Fruit fly (Drosophila melanogaster) whole organism, embryonic: ENCODE measurements around the gene Polr1F.

Experiments used
- BEAF-32 ChIP-seq: fragments of 200-800 bp; sonication (Bioruptor generic); optimal IDR thresholded peaks from 3 replicates; lab custom pipeline; 2017; ENCODE audit warnings: missing biosample characterization, missing genetic modification characterization, mild to moderate bottlenecking, moderate library complexity, missing genetic modification reagents
- CG10321 ChIP-seq: fragments of 200-800 bp; sonication (Bioruptor generic); IDR thresholded peaks from 2 replicates; pipeline ENCODE4 v1.3.6; 2022; ENCODE audit warnings: missing biosample characterization, missing genetic modification characterization
- CG10654 ChIP-seq: fragments of 200-800 bp; sonication (Bioruptor generic); optimal IDR thresholded peaks from 2 replicates; lab custom pipeline; 2016; ENCODE audit warnings: missing biosample characterization, missing genetic modification characterization
- CG12659 ChIP-seq: fragments of 200-800 bp; sonication (Bioruptor generic); optimal IDR thresholded peaks from 3 replicates; lab custom pipeline; 2017; ENCODE audit warnings: mild to moderate bottlenecking, missing biosample characterization, missing genetic modification reagents, missing genetic modification characterization
- CG12942 ChIP-seq: fragments of 200-800 bp; sonication (Bioruptor generic); optimal IDR thresholded peaks from 3 replicates; lab custom pipeline; 2016; ENCODE audit warnings: missing biosample characterization, missing genetic modification characterization
- CG13287 ChIP-seq: fragments of 200-800 bp; sonication (Bioruptor generic); IDR thresholded peaks from 2 replicates; pipeline ENCODE4 v1.3.6; 2022; ENCODE audit warnings: missing biosample characterization, missing genetic modification characterization; ENCODE audit not compliant: partially characterized antibody
- CG14710 ChIP-seq: fragments of 200-800 bp; sonication (Bioruptor generic); optimal IDR thresholded peaks from 3 replicates; lab custom pipeline; 2019; ENCODE audit warnings: missing biosample characterization, mild to moderate bottlenecking, missing genetic modification characterization, moderate library complexity
- CG15514 ChIP-seq: fragments of 200-800 bp; sonication (Bioruptor generic); optimal IDR thresholded peaks from 3 replicates; lab custom pipeline; 2017; ENCODE audit warnings: missing biosample characterization, missing genetic modification characterization, mild to moderate bottlenecking, moderate library complexity, missing genetic modification reagents
- CG15601 ChIP-seq: fragments of 200-800 bp; sonication (Bioruptor generic); optimal IDR thresholded peaks from 3 replicates; lab custom pipeline; 2019; ENCODE audit warnings: missing biosample characterization, mild to moderate bottlenecking, missing genetic modification characterization, moderate library complexity
- CG16813 ChIP-seq: fragments of 200-800 bp; sonication (Bioruptor generic); IDR thresholded peaks from 3 replicates; pipeline ENCODE4 v1.3.6; 2022; ENCODE audit warnings: missing biosample characterization, missing genetic modification characterization; ENCODE audit not compliant: partially characterized antibody
- CG16815 ChIP-seq: fragments of 200-800 bp; sonication (Bioruptor generic); optimal IDR thresholded peaks from 3 replicates; lab custom pipeline; 2017; ENCODE audit warnings: missing biosample characterization, mild to moderate bottlenecking, missing genetic modification characterization
- CG17328 ChIP-seq: fragments of 200-800 bp; sonication (Bioruptor generic); IDR thresholded peaks from 2 replicates; pipeline ENCODE4 v1.3.6; 2022; ENCODE audit warnings: missing biosample characterization, missing genetic modification characterization
- CG2116 ChIP-seq: fragments of 200-800 bp; sonication (Bioruptor generic); optimal IDR thresholded peaks from 3 replicates; lab custom pipeline; 2018; ENCODE audit warnings: missing biosample characterization, mild to moderate bottlenecking, missing genetic modification characterization
- CG30020 ChIP-seq: fragments of 200-800 bp; optimal IDR thresholded peaks from 2 replicates; lab custom pipeline; 2019; ENCODE audit warnings: missing biosample characterization, mild to moderate bottlenecking, missing genetic modification characterization, moderate library complexity
- CG33213 ChIP-seq: fragments of 200-800 bp; sonication (Bioruptor generic); optimal IDR thresholded peaks from 3 replicates; lab custom pipeline; 2016; ENCODE audit warnings: missing biosample characterization, missing genetic modification characterization
- CG3407 ChIP-seq: fragments of 200-800 bp; sonication (Bioruptor generic); optimal IDR thresholded peaks from 2 replicates; lab custom pipeline; 2018; ENCODE audit warnings: missing biosample characterization, mild to moderate bottlenecking, missing genetic modification characterization
- CG3726 ChIP-seq: fragments of 200-800 bp; sonication (Bioruptor generic); IDR thresholded peaks from 3 replicates; pipeline ENCODE4, ENCODE4 v1.3.6; 2022; ENCODE audit warnings: missing biosample characterization, missing genetic modification characterization
- CG42726 ChIP-seq: fragments of 200-800 bp; sonication (Bioruptor generic); IDR thresholded peaks from 2 replicates; pipeline ENCODE4 v1.3.6; 2022; ENCODE audit warnings: missing biosample characterization, missing genetic modification characterization; ENCODE audit not compliant: partially characterized antibody
- CG43689 ChIP-seq: fragments of 200-800 bp; sonication (Bioruptor generic); IDR thresholded peaks from 2 replicates; pipeline ENCODE4 v1.3.6; 2022; ENCODE audit warnings: missing biosample characterization, missing genetic modification characterization
- CG6654 ChIP-seq: fragments of 200-800 bp; sonication (Bioruptor generic); optimal IDR thresholded peaks from 2 replicates; lab custom pipeline; 2017; ENCODE audit warnings: missing biosample characterization, mild to moderate bottlenecking, missing genetic modification characterization
- CG9797 ChIP-seq: fragments of 200-800 bp; sonication (Bioruptor generic); optimal IDR thresholded peaks from 3 replicates; lab custom pipeline; 2018; ENCODE audit warnings: missing biosample characterization, mild to moderate bottlenecking, missing genetic modification characterization
- CG9932 ChIP-seq: fragments of 200-800 bp; sonication (Bioruptor generic); IDR thresholded peaks from 2 replicates; pipeline ENCODE4 v1.3.6; 2022; ENCODE audit warnings: missing biosample characterization, missing genetic modification characterization
- Dip3 ChIP-seq: fragments of 200-800 bp; sonication (Bioruptor generic); optimal IDR thresholded peaks from 3 replicates; lab custom pipeline; 2016; ENCODE audit warnings: missing biosample characterization, missing genetic modification characterization
- E2f2 ChIP-seq: fragments of 200-800 bp; sonication (Bioruptor generic); IDR thresholded peaks from 2 replicates; pipeline ENCODE4 v1.3.6; 2022; ENCODE audit warnings: missing biosample characterization, missing genetic modification characterization
- Ets97D ChIP-seq: fragments of 200-800 bp; sonication (Bioruptor generic); optimal IDR thresholded peaks from 3 replicates; lab custom pipeline; 2016; ENCODE audit warnings: missing biosample characterization, missing genetic modification characterization
- Gug ChIP-seq: fragments of 200-800 bp; sonication (Bioruptor generic); IDR thresholded peaks from 4 replicates; pipeline ENCODE4 v1.3.6; 2022; ENCODE audit warnings: missing biosample characterization, missing genetic modification characterization
- Lpt ChIP-seq: fragments of >200 bp; optimal IDR thresholded peaks from 2 replicates; lab custom pipeline; 2018; ENCODE audit warnings: missing biosample characterization, missing genetic modification characterization
- MBD-R2 ChIP-seq: fragments of 200-800 bp; sonication (Bioruptor generic); IDR thresholded peaks from 2 replicates; pipeline ENCODE4 v1.3.6; 2022; ENCODE audit warnings: missing biosample characterization, missing genetic modification characterization
- MESR4 ChIP-seq: fragments of 200-800 bp; sonication (Bioruptor generic); optimal IDR thresholded peaks from 2 replicates; lab custom pipeline; 2018; ENCODE audit warnings: missing biosample characterization, mild to moderate bottlenecking, missing genetic modification characterization, moderate library complexity
- Med ChIP-seq: fragments of 200-800 bp; sonication (Bioruptor generic); peaks from one replicate; lab custom pipeline; 2016; ENCODE audit warnings: missing biosample characterization, missing genetic modification characterization, mild to moderate bottlenecking, inconsistent platforms, moderate library complexity
- Mrtf ChIP-seq: fragments of 200-800 bp; sonication (Bioruptor generic); IDR thresholded peaks from 3 replicates; pipeline ENCODE4 v1.3.6; 2022; ENCODE audit warnings: missing biosample characterization, missing genetic modification characterization
- YL-1 ChIP-seq: fragments of 200-800 bp; sonication (Bioruptor generic); optimal IDR thresholded peaks from 3 replicates; lab custom pipeline; 2017; ENCODE audit warnings: missing biosample characterization, mild to moderate bottlenecking, missing genetic modification characterization
- cad ChIP-seq: fragments of >200 bp; optimal IDR thresholded peaks from 2 replicates; lab custom pipeline; 2017; ENCODE audit warnings: missing biosample characterization, missing genetic modification characterization
- cwo ChIP-seq: fragments of 200-800 bp; sonication (Bioruptor generic); optimal IDR thresholded peaks from 3 replicates; lab custom pipeline; 2017; ENCODE audit warnings: missing biosample characterization, missing genetic modification characterization, mild to moderate bottlenecking, moderate library complexity, missing genetic modification reagents
- ewg ChIP-seq: fragments of 200-800 bp; sonication (Bioruptor generic); optimal IDR thresholded peaks from 3 replicates; lab custom pipeline; 2017; ENCODE audit warnings: mild to moderate bottlenecking, missing biosample characterization, missing genetic modification reagents, missing genetic modification characterization
- gfzf ChIP-seq: fragments of 200-800 bp; sonication (Bioruptor generic); optimal IDR thresholded peaks from 2 replicates; lab custom pipeline; 2016; ENCODE audit warnings: missing biosample characterization, mild to moderate bottlenecking, missing genetic modification characterization, moderate library complexity
- kah ChIP-seq: fragments of 200-800 bp; sonication (Bioruptor generic); optimal IDR thresholded peaks from 2 replicates; lab custom pipeline; 2018; ENCODE audit warnings: missing biosample characterization, mild to moderate bottlenecking, missing genetic modification characterization
- nmo ChIP-seq: fragments of 200-800 bp; sonication (Bioruptor generic); optimal IDR thresholded peaks from 2 replicates; lab custom pipeline; 2018; ENCODE audit warnings: missing biosample characterization, mild to moderate bottlenecking, missing genetic modification characterization, moderate library complexity
- nom ChIP-seq: fragments of 200-800 bp; sonication (Bioruptor generic); optimal IDR thresholded peaks from 2 replicates; lab custom pipeline; 2017; ENCODE audit warnings: missing biosample characterization, missing genetic modification characterization, mild to moderate bottlenecking, moderate library complexity, missing genetic modification reagents
- org-1 ChIP-seq: fragments of 200-800 bp; sonication (Bioruptor generic); optimal IDR thresholded peaks from 2 replicates; lab custom pipeline; 2017; ENCODE audit warnings: missing biosample characterization, missing genetic modification characterization
- phol ChIP-seq: fragments of 200-800 bp; sonication (Bioruptor generic); optimal IDR thresholded peaks from 3 replicates; lab custom pipeline; 2018; ENCODE audit warnings: missing biosample characterization, mild to moderate bottlenecking, missing genetic modification characterization, moderate library complexity
- pzg ChIP-seq: fragments of 200-800 bp; sonication (Bioruptor generic); optimal IDR thresholded peaks from 3 replicates; lab custom pipeline; 2018; ENCODE audit warnings: missing biosample characterization, mild to moderate bottlenecking, missing genetic modification characterization, moderate library complexity
- sens ChIP-seq: fragments of 200-800 bp; sonication (Bioruptor generic); peaks from one replicate; lab custom pipeline; 2016; ENCODE audit warnings: missing biosample characterization, missing genetic modification characterization
- sob ChIP-seq: fragments of 200-800 bp; sonication (Bioruptor generic); IDR thresholded peaks from 2 replicates; pipeline ENCODE4 v1.3.6; 2022; ENCODE audit warnings: missing biosample characterization, missing genetic modification characterization
- tin ChIP-seq: fragments of 200-800 bp; sonication (Bioruptor generic); optimal IDR thresholded peaks from 3 replicates; lab custom pipeline; 2016; ENCODE audit warnings: missing biosample characterization, missing genetic modification characterization
- trem ChIP-seq: fragments of 200-800 bp; optimal IDR thresholded peaks from 3 replicates; lab custom pipeline; 2019; ENCODE audit warnings: missing biosample characterization, mild to moderate bottlenecking, missing genetic modification characterization, moderate library complexity
- twi ChIP-seq: fragments of 200-800 bp; optimal IDR thresholded peaks from 2 replicates; lab custom pipeline; 2019; ENCODE audit warnings: missing biosample characterization, mild to moderate bottlenecking, missing genetic modification characterization, moderate library complexity

Polr1F gene

dm6 chr2L:6945088-6945487 is 37.4 kb upstream of the Polr1F start, which contains the start of gene Fgop2 (continued):
- no peak for TF ChIP-seq kah (GFP tag; lab: Kevin White, UChicago)
- no peak for TF ChIP-seq Gug (GFP tag; lab: Robert Waterston, UW)
- TF ChIP-seq gfzf (GFP tag; lab: Kevin White, UChicago): peak; percentile 91
- no peak for TF ChIP-seq CG10654 (GFP tag; lab: Kevin White, UChicago)
- no peak for TF ChIP-seq tin (GFP tag; lab: Kevin White, UChicago)
- TF ChIP-seq Lpt: no peak
- no peak for TF ChIP-seq CG33213 (GFP tag; lab: Kevin White, UChicago)
- TF ChIP-seq Mrtf (GFP tag; lab: Robert Waterston, UW): no peak
- peak; percentile 84 for TF ChIP-seq CG15514 (GFP tag; lab: Kevin White, UChicago)
- peak; percentile 72 for TF ChIP-seq YL-1 (GFP tag; lab: Kevin White, UChicago)
- no peak for TF ChIP-seq ewg (GFP tag; lab: Kevin White, UChicago)
- peak; percentile 61 for TF ChIP-seq pzg
- TF ChIP-seq CG9797: peak; percentile 70
- TF ChIP-seq E2f2: peak; percentile 82
- TF ChIP-seq nom (GFP tag; lab: Kevin White, UChicago): no peak
- peak; percentile 41 for TF ChIP-seq CG14710
- TF ChIP-seq CG30020 (tag; lab: Kevin White, UChicago): peak; percentile 13
- TF ChIP-seq org-1 (GFP tag; lab: Kevin White, UChicago): no peak
- TF ChIP-seq CG16813 (GFP tag; lab: Robert Waterston, UW): no peak
- TF ChIP-seq sob: peak; percentile 20; the same call in 1 of the 2 replicates
- TF ChIP-seq Med: peak; percentile 47
- TF ChIP-seq CG42726 (GFP tag; lab: Robert Waterston, UW): no peak
- peak; percentile 25 for TF ChIP-seq BEAF-32 (GFP tag; lab: Kevin White, UChicago)
- peak; percentile 81 for TF ChIP-seq MESR4
- peak; percentile 41 for TF ChIP-seq trem (tag; lab: Kevin White, UChicago)
- TF ChIP-seq CG3726 (GFP tag; lab: Robert Waterston, UW): no peak
- peak; percentile 8 for TF ChIP-seq nmo (GFP tag; lab: Kevin White, UChicago)
- TF ChIP-seq CG13287 (GFP tag; lab: Robert Waterston, UW): peak; percentile 38; the same call in 1 of the 2 replicates
- TF ChIP-seq CG15601 (tag; lab: Kevin White, UChicago): peak; percentile 49
- no peak for TF ChIP-seq CG16815
- TF ChIP-seq cad (GFP tag; lab: Kevin White, UChicago): peak; percentile 31
- TF ChIP-seq cwo: no peak
- peak; percentile 15 for TF ChIP-seq phol (tag; lab: Kevin White, UChicago)
- no peak for TF ChIP-seq CG10321 (GFP tag; lab: Robert Waterston, UW)
- TF ChIP-seq CG43689: no peak
- peak; percentile 26 for TF ChIP-seq CG12659
- TF ChIP-seq Ets97D (GFP tag; lab: Kevin White, UChicago): peak; percentile 20
- no peak for TF ChIP-seq CG6654
- peak; percentile 6 for TF ChIP-seq CG2116 (GFP tag; lab: Kevin White, UChicago)
- peak; percentile 69 for TF ChIP-seq MBD-R2
- TF ChIP-seq Dip3 (GFP tag; lab: Kevin White, UChicago): no peak
- TF ChIP-seq, all 482 proteins: peak for 32

dm6 chr2L:6942714-6943113 is 35.1 kb upstream of the Polr1F start, which contains the start of gene CG18304:
Gene CG18304, minus strand, starts transcription at chr2L:6942814.
- TF ChIP-seq CG12942 (no peak), nmo (GFP tag; lab: Kevin White, UChicago) (no peak), sens (GFP tag; lab: Kevin White, UChicago) (no peak), twi (no peak), CG17328 (GFP tag; lab: Robert Waterston, UW) (0 out of 2 replicates have a peak, but pooled peaks have one; percentile 7), CG9932 (GFP tag; lab: Robert Waterston, UW) (no peak), CG3407 (GFP tag; lab: Kevin White, UChicago) (no peak)
